Worm (Caenorhabditis elegans): ENCODE results near the gene cid-1.

DNA sequence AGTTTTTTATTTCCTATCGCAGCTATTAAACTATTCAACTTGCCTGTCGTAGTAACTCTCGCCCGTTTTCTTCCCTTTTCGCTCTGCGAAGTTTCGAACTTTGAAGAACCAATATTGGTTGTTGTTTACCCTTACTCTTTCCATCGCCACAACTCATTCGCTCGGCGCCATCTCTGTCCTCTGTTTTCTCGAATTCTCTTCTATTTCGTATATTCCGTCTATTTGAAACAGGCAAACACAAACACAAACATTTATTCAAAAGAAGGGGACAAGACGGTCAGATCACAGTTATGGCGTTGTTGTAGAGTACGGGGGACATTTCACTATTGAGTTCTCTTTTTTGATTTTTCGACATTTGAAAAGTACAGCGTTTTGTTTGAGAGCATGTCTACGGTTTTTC lies 49.1 kb downstream of the cid-1 start:
- TF ChIP-seq snpc-4 (tag; optimal IDR thresholded peaks at IDR 0.05) (no peak), lin-39 (tag; optimal IDR thresholded peaks at IDR 0.05) (no peak), jun-1 (tag; optimal IDR thresholded peaks at IDR 0.05) (no peak), unc-62 (GFP tag; optimal IDR thresholded peaks at IDR 0.05) (no peak), sea-2 (GFP tag; optimal IDR thresholded peaks at IDR 0.05) (no peak), ceh-9 (tag; optimal IDR thresholded peaks at IDR 0.05) (no peak), elt-3 (tag; optimal IDR thresholded peaks at IDR 0.05) (no peak), pha-4 (tag; optimal IDR thresholded peaks at IDR 0.05) (peak; percentile 97), nhr-11 (tag; optimal IDR thresholded peaks at IDR 0.05) (no peak)

Measured in whole organism, L3 larva.